Worm (Caenorhabditis elegans): Measurements from ENCODE around the gene pho-4.

ce11 chrII:5186870-5187269, 51.4 kb downstream of the pho-4 start:
- TF ChIP-seq ama-1 (optimal IDR thresholded peaks at IDR 0.05) (no peak), dve-1 (tag; optimal IDR thresholded peaks at IDR 0.05) (no peak), unc-55 (GFP tag; optimal IDR thresholded peaks at IDR 0.05) (no peak), ceh-9 (tag; optimal IDR thresholded peaks at IDR 0.05) (no peak), T23F11.4 (GFP tag; optimal IDR thresholded peaks at IDR 0.05) (no peak), ztf-16 (tag; optimal IDR thresholded peaks at IDR 0.05) (no peak)

Measured in whole organism, late embryonic.